Fruit fly (Drosophila melanogaster) whole organism, embryonic: ENCODE measurements around the gene Zaf1.

Experiments used
- Awh ChIP-seq: fragments of 200-800 bp; sonication (Bioruptor generic); IDR thresholded peaks from 2 replicates; pipeline ENCODE4, ENCODE4 v1.3.6; 2022; ENCODE audit warnings: missing biosample characterization, missing genetic modification characterization
- CG10543 ChIP-seq: fragments of 200-800 bp; sonication (Bioruptor generic); optimal IDR thresholded peaks from 3 replicates; lab custom pipeline; 2017; ENCODE audit warnings: missing biosample characterization, mild to moderate bottlenecking, missing genetic modification characterization, moderate library complexity
- CG12659 ChIP-seq: fragments of 200-800 bp; sonication (Bioruptor generic); optimal IDR thresholded peaks from 3 replicates; lab custom pipeline; 2017; ENCODE audit warnings: mild to moderate bottlenecking, missing biosample characterization, missing genetic modification reagents, missing genetic modification characterization
- CG12942 ChIP-seq: fragments of 200-800 bp; sonication (Bioruptor generic); optimal IDR thresholded peaks from 3 replicates; lab custom pipeline; 2016; ENCODE audit warnings: missing biosample characterization, missing genetic modification characterization
- CG13424 ChIP-seq: fragments of 200-800 bp; sonication (Bioruptor generic); optimal IDR thresholded peaks from 2 replicates; lab custom pipeline; 2019; ENCODE audit warnings: missing biosample characterization, mild to moderate bottlenecking, missing genetic modification characterization, moderate library complexity
- CG14050 ChIP-seq: fragments of 200-800 bp; sonication (Bioruptor generic); IDR thresholded peaks from 3 replicates; pipeline ENCODE4 v1.3.6; 2022; ENCODE audit warnings: missing biosample characterization, missing genetic modification characterization
- CG1603 ChIP-seq: fragments of 200-800 bp; sonication (Bioruptor generic); optimal IDR thresholded peaks from 2 replicates; lab custom pipeline; 2019; ENCODE audit warnings: missing biosample characterization, mild to moderate bottlenecking, missing genetic modification characterization, moderate library complexity
- CG17385 ChIP-seq: fragments of 200-800 bp; sonication (Bioruptor generic); optimal IDR thresholded peaks from 3 replicates; lab custom pipeline; 2018; ENCODE audit warnings: missing biosample characterization, mild to moderate bottlenecking, missing genetic modification characterization
- CG18011 ChIP-seq: fragments of 200-800 bp; sonication (Bioruptor generic); optimal IDR thresholded peaks from 2 replicates; lab custom pipeline; 2017; ENCODE audit warnings: missing biosample characterization, missing genetic modification characterization, mild to moderate bottlenecking, moderate library complexity, missing genotype
- CG32532 ChIP-seq: fragments of 200-800 bp; sonication (Bioruptor generic); IDR thresholded peaks from 2 replicates; pipeline ENCODE4 v1.3.6; 2022; ENCODE audit warnings: missing biosample characterization, missing genetic modification characterization
- CG33213 ChIP-seq: fragments of 200-800 bp; sonication (Bioruptor generic); optimal IDR thresholded peaks from 3 replicates; lab custom pipeline; 2016; ENCODE audit warnings: missing biosample characterization, missing genetic modification characterization
- CG3407 ChIP-seq: fragments of 200-800 bp; sonication (Bioruptor generic); optimal IDR thresholded peaks from 2 replicates; lab custom pipeline; 2018; ENCODE audit warnings: missing biosample characterization, mild to moderate bottlenecking, missing genetic modification characterization
- CG34224 ChIP-seq: fragments of 200-800 bp; sonication (Bioruptor generic); IDR thresholded peaks from 3 replicates; pipeline ENCODE4 v1.3.6; 2022; ENCODE audit warnings: missing biosample characterization, missing genetic modification characterization; ENCODE audit not compliant: partially characterized antibody
- CG4360 ChIP-seq: fragments of 200-800 bp; sonication (Bioruptor generic); IDR thresholded peaks from 2 replicates; pipeline ENCODE4 v1.3.6; 2022; ENCODE audit warnings: missing biosample characterization, missing genetic modification characterization
- Camta ChIP-seq: fragments of 200-800 bp; sonication (Bioruptor generic); optimal IDR thresholded peaks from 2 replicates; lab custom pipeline; 2016; ENCODE audit warnings: missing biosample characterization, missing genetic modification characterization
- CkIIα-i1 ChIP-seq: fragments of 200-800 bp; sonication (Bioruptor generic); IDR thresholded peaks from 2 replicates; pipeline ENCODE4 v1.3.6; 2022; ENCODE audit warnings: missing biosample characterization, missing genetic modification characterization
- Dad ChIP-seq: fragments of 200-800 bp; sonication (Bioruptor generic); optimal IDR thresholded peaks from 3 replicates; lab custom pipeline; 2016; ENCODE audit warnings: missing biosample characterization, missing genetic modification characterization
- Drgx ChIP-seq: fragments of 200-800 bp; sonication (Bioruptor generic); IDR thresholded peaks from 2 replicates; pipeline ENCODE4 v1.3.6; 2022; ENCODE audit warnings: missing biosample characterization, missing genetic modification characterization
- E2f1 ChIP-seq: fragments of 200-800 bp; sonication (Bioruptor generic); IDR thresholded peaks from 2 replicates; pipeline ENCODE4 v1.3.6; 2022; ENCODE audit warnings: missing biosample characterization, missing genetic modification characterization
- Fer3 ChIP-seq: fragments of 200-800 bp; sonication (Bioruptor generic); optimal IDR thresholded peaks from 2 replicates; lab custom pipeline; 2018; ENCODE audit warnings: missing biosample characterization, mild to moderate bottlenecking, missing genetic modification characterization, moderate library complexity
- H15 ChIP-seq: fragments of 200-800 bp; sonication (Bioruptor generic); IDR thresholded peaks from 3 replicates; pipeline ENCODE4 v1.3.6; 2022; ENCODE audit warnings: missing biosample characterization, missing genetic modification characterization
- Hsf ChIP-seq: fragments of 200-800 bp; sonication (Bioruptor generic); optimal IDR thresholded peaks from 3 replicates; lab custom pipeline; 2016; ENCODE audit warnings: missing biosample characterization, missing genetic modification characterization
- Jarid2 ChIP-seq: fragments of 200-800 bp; sonication (Bioruptor generic); optimal IDR thresholded peaks from 3 replicates; lab custom pipeline; 2017; ENCODE audit warnings: mild to moderate bottlenecking, missing biosample characterization, missing genetic modification reagents, missing genetic modification characterization
- Lim3 ChIP-seq: fragments of 200-800 bp; sonication (Bioruptor generic); IDR thresholded peaks from 2 replicates; pipeline ENCODE4 v1.3.6; 2022; ENCODE audit warnings: missing biosample characterization, missing genetic modification characterization
- MTF-1 ChIP-seq: fragments of 200-800 bp; sonication (Bioruptor generic); optimal IDR thresholded peaks from 2 replicates; lab custom pipeline; 2018; ENCODE audit warnings: missing biosample characterization, mild to moderate bottlenecking, missing genetic modification characterization, borderline replicate concordance
- Max ChIP-seq: fragments of 200-800 bp; sonication (Bioruptor generic); optimal IDR thresholded peaks from 2 replicates; lab custom pipeline; 2016; ENCODE audit warnings: missing biosample characterization, mild to moderate bottlenecking, missing genetic modification characterization
- NK7.1 ChIP-seq: fragments of 200-800 bp; sonication (Bioruptor generic); optimal IDR thresholded peaks from 3 replicates; lab custom pipeline; 2016; ENCODE audit warnings: missing biosample characterization, missing genetic modification characterization
- Neu2 ChIP-seq: fragments of 200-800 bp; sonication (Bioruptor generic); optimal IDR thresholded peaks from 3 replicates; lab custom pipeline; 2016; ENCODE audit warnings: missing biosample characterization, missing genetic modification characterization, borderline replicate concordance
- Nf-YC ChIP-seq: fragments of 200-800 bp; optimal IDR thresholded peaks from 3 replicates; lab custom pipeline; 2019; ENCODE audit warnings: missing biosample characterization, mild to moderate bottlenecking, missing genetic modification characterization, moderate library complexity
- Spps ChIP-seq: fragments of 200-800 bp; sonication (Bioruptor generic); optimal IDR thresholded peaks from 2 replicates; lab custom pipeline; 2018; ENCODE audit warnings: missing biosample characterization, mild to moderate bottlenecking, missing genetic modification characterization
- Ssrp ChIP-seq: fragments of 200-800 bp; sonication (Bioruptor generic); optimal IDR thresholded peaks from 2 replicates; lab custom pipeline; 2018; ENCODE audit warnings: missing biosample characterization, mild to moderate bottlenecking, missing genetic modification characterization, moderate library complexity
- Taf1 ChIP-seq: fragments of 200-800 bp; sonication (Bioruptor generic); IDR thresholded peaks from 2 replicates; pipeline ENCODE4 v1.3.6; 2022; ENCODE audit warnings: missing biosample characterization, missing genetic modification characterization
- YL-1 ChIP-seq: fragments of 200-800 bp; sonication (Bioruptor generic); optimal IDR thresholded peaks from 3 replicates; lab custom pipeline; 2017; ENCODE audit warnings: missing biosample characterization, mild to moderate bottlenecking, missing genetic modification characterization
- bcd ChIP-seq: fragments of 200-800 bp; sonication (Bioruptor generic); optimal IDR thresholded peaks from 2 replicates; lab custom pipeline; 2017; ENCODE audit warnings: missing biosample characterization, mild to moderate bottlenecking, missing genetic modification characterization
- chif ChIP-seq, 2 experiments: fragments of 200-800 bp; sonication (Bioruptor generic); optimal IDR thresholded peaks; 3 replicates each; lab custom pipeline; 2016; ENCODE audit warnings: missing biosample characterization in 2 of 2, missing genetic modification characterization in 2 of 2
- ci ChIP-seq: fragments of 200-800 bp; sonication (Bioruptor generic); IDR thresholded peaks from 3 replicates; pipeline ENCODE4 v1.3.6; 2022; ENCODE audit warnings: missing biosample characterization, missing genetic modification characterization
- da ChIP-seq: fragments of 200-800 bp; sonication (Bioruptor generic); optimal IDR thresholded peaks from 2 replicates; lab custom pipeline; 2016; ENCODE audit warnings: missing biosample characterization, missing genetic modification characterization
- gem ChIP-seq: fragments of 200-800 bp; sonication (Bioruptor generic); optimal IDR thresholded peaks from 2 replicates; lab custom pipeline; 2019; ENCODE audit warnings: missing biosample characterization, mild to moderate bottlenecking, missing genetic modification characterization, moderate library complexity
- hbn ChIP-seq: fragments of 200-800 bp; sonication (Bioruptor generic); IDR thresholded peaks from 2 replicates; pipeline ENCODE4 v1.3.6; 2022; ENCODE audit warnings: missing biosample characterization, missing genetic modification characterization; ENCODE audit not compliant: partially characterized antibody
- hth ChIP-seq: fragments of >200 bp; optimal IDR thresholded peaks from 2 replicates; lab custom pipeline; 2017; ENCODE audit warnings: inconsistent platforms
- lab ChIP-seq: fragments of 200-800 bp; sonication (Bioruptor generic); optimal IDR thresholded peaks from 3 replicates; lab custom pipeline; 2017; ENCODE audit warnings: missing biosample characterization, missing genetic modification characterization, mild to moderate bottlenecking, moderate library complexity, missing genetic modification reagents
- lilli ChIP-seq: fragments of 200-800 bp; sonication (Bioruptor generic); optimal IDR thresholded peaks from 3 replicates; lab custom pipeline; 2016; ENCODE audit warnings: missing biosample characterization, missing genetic modification characterization
- psq ChIP-seq: fragments of 200-800 bp; sonication (Bioruptor generic); optimal IDR thresholded peaks from 2 replicates; lab custom pipeline; 2017; ENCODE audit warnings: missing biosample characterization, missing genetic modification characterization
- scrt ChIP-seq: fragments of 200-800 bp; sonication (Bioruptor generic); optimal IDR thresholded peaks from 2 replicates; lab custom pipeline; 2018; ENCODE audit warnings: missing biosample characterization, mild to moderate bottlenecking, missing genetic modification characterization, moderate library complexity
- stwl ChIP-seq: fragments of 200-800 bp; sonication (Bioruptor generic); optimal IDR thresholded peaks from 3 replicates; lab custom pipeline; 2018; ENCODE audit warnings: missing biosample characterization, mild to moderate bottlenecking, missing genetic modification characterization, moderate library complexity
- trem ChIP-seq: fragments of 200-800 bp; optimal IDR thresholded peaks from 3 replicates; lab custom pipeline; 2019; ENCODE audit warnings: missing biosample characterization, mild to moderate bottlenecking, missing genetic modification characterization, moderate library complexity
- vnd ChIP-seq: fragments of 200-800 bp; sonication (Bioruptor generic); IDR thresholded peaks from 3 replicates; pipeline ENCODE4 v1.3.6; 2022; ENCODE audit warnings: missing biosample characterization, missing genetic modification characterization; ENCODE audit not compliant: partially characterized antibody
- vvl ChIP-seq: fragments of 200-800 bp; sonication (Bioruptor generic); IDR thresholded peaks from 2 replicates; pipeline ENCODE4 v1.3.6; 2022; ENCODE audit warnings: missing biosample characterization, missing genetic modification characterization
- wor ChIP-seq: fragments of 200-800 bp; sonication (Bioruptor generic); IDR thresholded peaks from 2 replicates; pipeline ENCODE4 v1.3.6; 2022; ENCODE audit warnings: missing biosample characterization, missing genetic modification characterization

Gene Zaf1

dm6 chr3R:11604654-11605436 is 20.6 kb downstream of the Zaf1 start (continued):
- no peak for TF ChIP-seq CG1603 (tag; lab: Kevin White, UChicago)
- no peak for TF ChIP-seq gem
- no peak for TF ChIP-seq Spps (tag; lab: Kevin White, UChicago)
- TF ChIP-seq NK7.1 (GFP tag; lab: Kevin White, UChicago) = no peak
- TF ChIP-seq Taf1 = no peak
- peak; percentile 50 for TF ChIP-seq CG4360 (GFP tag; lab: Robert Waterston, UW)
- TF ChIP-seq E2f1 = no peak
- no peak for TF ChIP-seq lab (GFP tag; lab: Kevin White, UChicago)
- no peak for TF ChIP-seq Max (GFP tag; lab: Kevin White, UChicago)
- TF ChIP-seq Awh (GFP tag; lab: Robert Waterston, UW) = 0 out of 2 replicates have a peak, but pooled peaks have one; percentile 26
- TF ChIP-seq CG18011 (GFP tag; lab: Kevin White, UChicago) = no peak
- no peak for TF ChIP-seq vnd
- TF ChIP-seq lilli (GFP tag; lab: Kevin White, UChicago) = no peak
- TF ChIP-seq stwl (tag; lab: Kevin White, UChicago) = peak; percentile 95
- no peak for TF ChIP-seq CkIIα-i1
- peak; percentile 16; the same call in 1 of the 3 replicates for TF ChIP-seq ci (GFP tag; lab: Robert Waterston, UW)
- TF ChIP-seq Fer3 (tag; lab: Kevin White, UChicago) = no peak
- TF ChIP-seq CG33213 (GFP tag; lab: Kevin White, UChicago) = no peak
- no peak for TF ChIP-seq CG13424 (tag; lab: Kevin White, UChicago)
- peak; percentile 62 for TF ChIP-seq CG17385 (GFP tag; lab: Kevin White, UChicago)
- TF ChIP-seq Camta = no peak
- TF ChIP-seq da (GFP tag; lab: Kevin White, UChicago) = no peak
- no peak for TF ChIP-seq CG3407
- no peak for TF ChIP-seq Lim3 (GFP tag; lab: Robert Waterston, UW)
- TF ChIP-seq Jarid2 (GFP tag; lab: Kevin White, UChicago) = peak; percentile 38
- TF ChIP-seq H15 (GFP tag; lab: Robert Waterston, UW) = no peak
- TF ChIP-seq CG12942 = no peak
- TF ChIP-seq hbn = peak; percentile 63; the same call in 1 of the 2 replicates
- no peak for TF ChIP-seq Ssrp (tag; lab: Kevin White, UChicago)
- no peak for TF ChIP-seq Dad (GFP tag; lab: Kevin White, UChicago)
- no peak for TF ChIP-seq YL-1 (GFP tag; lab: Kevin White, UChicago)
- peak; percentile 25 for TF ChIP-seq MTF-1 (GFP tag; lab: Kevin White, UChicago)
- no peak for TF ChIP-seq bcd (GFP tag; lab: Kevin White, UChicago)
- TF ChIP-seq CG34224 = peak; percentile 84
- TF ChIP-seq hth (lab: Kevin White, UChicago) = no peak
- TF ChIP-seq psq = no peak
- no peak for TF ChIP-seq CG10543
- TF ChIP-seq chif (GFP tag; optimal IDR thresholded peaks at IDR 0.05; lab: Kevin White, UChicago) = no peak
- TF ChIP-seq Nf-YC (tag; lab: Kevin White, UChicago) = no peak
- no peak for TF ChIP-seq CG12659 (GFP tag; lab: Kevin White, UChicago)
- TF ChIP-seq CG14050 (GFP tag; lab: Robert Waterston, UW) = no peak
- TF ChIP-seq wor (GFP tag; lab: Robert Waterston, UW) = no peak
- TF ChIP-seq scrt = no peak
- TF ChIP-seq Hsf (GFP tag; lab: Kevin White, UChicago) = no peak
- TF ChIP-seq Neu2 (GFP tag; lab: Kevin White, UChicago) = no peak
- TF ChIP-seq vvl (GFP tag; lab: Robert Waterston, UW) = peak; percentile 60; the same call in 1 of the 2 replicates
- peak; percentile 68; the same call in 1 of the 2 replicates for TF ChIP-seq CG32532 (GFP tag; lab: Robert Waterston, UW)
- TF ChIP-seq Drgx = peak; percentile 59; the same call in 1 of the 2 replicates
- peak; percentile 5 for TF ChIP-seq trem
